Fruit fly (Drosophila melanogaster) whole organism, wandering third instar larva: Measurements from ENCODE around the gene Pde6.

Source experiments
- Abd-B ChIP-seq: fragments of >200 bp; optimal IDR thresholded peaks from 2 replicates; lab custom pipeline; 2017; ENCODE audit warnings: missing biosample characterization, missing genetic modification characterization
- CG32264 ChIP-seq: fragments of 200-800 bp; sonication (Bioruptor generic); optimal IDR thresholded peaks from 2 replicates; lab custom pipeline; 2016; ENCODE audit warnings: missing biosample characterization, missing genetic modification characterization
- CG9705 ChIP-seq: fragments of 200-800 bp; sonication (Bioruptor generic); optimal IDR thresholded peaks from 2 replicates; lab custom pipeline; 2018; ENCODE audit warnings: missing biosample characterization, mild to moderate bottlenecking, missing genetic modification characterization
- Dfd ChIP-seq: fragments of >200 bp; optimal IDR thresholded peaks from 2 replicates; lab custom pipeline; 2017; ENCODE audit warnings: missing biosample characterization, missing genetic modification characterization
- Dif ChIP-seq: fragments of 200-275, 200-300 bp; sonication (Bioruptor generic); optimal IDR thresholded peaks from 2 replicates; lab custom pipeline; 2018; ENCODE audit warnings: missing biosample characterization, missing genetic modification characterization; ENCODE audit not compliant: partially characterized antibody
- GATAd ChIP-seq: sonication (Bioruptor generic); optimal IDR thresholded peaks from 2 replicates; lab custom pipeline; 2016; ENCODE audit warnings: missing biosample characterization, missing genetic modification characterization
- HLH106 ChIP-seq: fragments of 200-800 bp; optimal IDR thresholded peaks from 3 replicates; lab custom pipeline; 2019; ENCODE audit warnings: missing biosample characterization, mild to moderate bottlenecking, missing genetic modification characterization, moderate library complexity
- Hnf4 ChIP-seq: fragments of 200-800 bp; sonication (Bioruptor generic); optimal IDR thresholded peaks from 2 replicates; lab custom pipeline; 2016; ENCODE audit warnings: missing biosample characterization, mild to moderate bottlenecking, missing genetic modification characterization
- Hr78 ChIP-seq: fragments of >200 bp; optimal IDR thresholded peaks from 2 replicates; lab custom pipeline; 2017; ENCODE audit warnings: missing biosample characterization, missing genetic modification characterization
- Hr83 ChIP-seq: fragments of 200-300 bp; sonication (Bioruptor generic); optimal IDR thresholded peaks from 2 replicates; lab custom pipeline; 2016; ENCODE audit warnings: missing biosample characterization, mild to moderate bottlenecking, missing genetic modification characterization, moderate library complexity; ENCODE audit not compliant: poor library complexity, severe bottlenecking
- Jra ChIP-seq: sonication (Bioruptor generic); optimal IDR thresholded peaks from 2 replicates; lab custom pipeline; 2016; ENCODE audit warnings: missing biosample characterization, missing genetic modification characterization
- Mio ChIP-seq: sonication (Bioruptor generic); optimal IDR thresholded peaks from 2 replicates; lab custom pipeline; 2016; ENCODE audit warnings: missing biosample characterization, missing genetic modification characterization
- Myc ChIP-seq: fragments of >200 bp; optimal IDR thresholded peaks from 2 replicates; lab custom pipeline; 2017
- OdsH ChIP-seq: fragments of 200-800 bp; sonication (Bioruptor generic); optimal IDR thresholded peaks from 2 replicates; lab custom pipeline; 2016; ENCODE audit warnings: missing biosample characterization, mild to moderate bottlenecking, missing genetic modification characterization
- Rel ChIP-seq, 2 experiments: fragments of 200-800 bp; sonication (Bioruptor generic) in 1 of 2; optimal IDR thresholded peaks; 2 replicates in 1 of 2; 3 replicates in 1 of 2; lab custom pipeline; 2016 to 2019; ENCODE audit warnings: mild to moderate bottlenecking in 2 of 2, missing biosample characterization in 2 of 2, missing genetic modification characterization in 2 of 2, moderate library complexity in 1 of 2
- Sp1 ChIP-seq: fragments of 200-800 bp; sonication (Bioruptor generic); optimal IDR thresholded peaks from 3 replicates; lab custom pipeline; 2019; ENCODE audit warnings: missing biosample characterization, mild to moderate bottlenecking, missing genetic modification characterization, moderate library complexity
- Vsx2 ChIP-seq: fragments of 200-300, 225-300 bp; sonication (Bioruptor generic); optimal IDR thresholded peaks from 2 replicates; lab custom pipeline; 2018; ENCODE audit warnings: missing biosample characterization, missing genetic modification characterization; ENCODE audit not compliant: partially characterized antibody
- br ChIP-seq: fragments of 200-800 bp; sonication (Bioruptor generic); optimal IDR thresholded peaks from 2 replicates; lab custom pipeline; 2016; ENCODE audit warnings: missing biosample characterization, missing genetic modification characterization
- brk ChIP-seq: fragments of 200-800 bp; sonication (Bioruptor generic); optimal IDR thresholded peaks from 2 replicates; lab custom pipeline; 2016; ENCODE audit warnings: missing biosample characterization, mild to moderate bottlenecking, missing genetic modification characterization
- dmrt93B ChIP-seq: fragments of 200-800 bp; sonication (Bioruptor generic); optimal IDR thresholded peaks from 2 replicates; lab custom pipeline; 2018; ENCODE audit warnings: missing biosample characterization, mild to moderate bottlenecking, missing genetic modification characterization
- dsf ChIP-seq: sonication (Bioruptor generic); optimal IDR thresholded peaks from 2 replicates; lab custom pipeline; 2016; ENCODE audit warnings: missing biosample characterization, missing genetic modification characterization, borderline replicate concordance
- ey ChIP-seq: fragments of 200-800 bp; sonication (Bioruptor generic); optimal IDR thresholded peaks from 2 replicates; lab custom pipeline; 2016; ENCODE audit warnings: missing biosample characterization, missing genetic modification characterization
- foxo ChIP-seq, 2 experiments: fragments of 200-800 bp; sonication (Bioruptor generic); optimal IDR thresholded peaks; 2 replicates in 1 of 2; 3 replicates in 1 of 2; lab custom pipeline; 2016 to 2017; ENCODE audit warnings: missing biosample characterization in 2 of 2, missing genetic modification characterization in 2 of 2
- fru ChIP-seq: fragments of 200-800 bp; sonication (Bioruptor generic); optimal IDR thresholded peaks from 3 replicates; lab custom pipeline; 2016; ENCODE audit warnings: missing biosample characterization, mild to moderate bottlenecking, missing genetic modification characterization
- h ChIP-seq: fragments of 200-800 bp; sonication (Bioruptor generic); optimal IDR thresholded peaks from 3 replicates; lab custom pipeline; 2016; ENCODE audit warnings: missing biosample characterization, mild to moderate bottlenecking, missing genetic modification characterization
- jim ChIP-seq: fragments of 175-275, 200-325 bp; sonication (Bioruptor generic); optimal IDR thresholded peaks from 2 replicates; lab custom pipeline; 2016; ENCODE audit warnings: missing biosample characterization, mild to moderate bottlenecking, missing genetic modification characterization
- lola ChIP-seq: fragments of >200 bp; optimal IDR thresholded peaks from 2 replicates; lab custom pipeline; 2017; ENCODE audit warnings: missing biosample characterization, missing genetic modification characterization
- pan ChIP-seq: fragments of >200 bp; optimal IDR thresholded peaks from 2 replicates; lab custom pipeline; 2017
- psq ChIP-seq: fragments of 200-800 bp; sonication (Bioruptor generic); optimal IDR thresholded peaks from 3 replicates; lab custom pipeline; 2017; ENCODE audit warnings: missing biosample characterization, mild to moderate bottlenecking, missing genetic modification characterization, moderate library complexity
- rgr ChIP-seq: fragments of 200-800 bp; sonication (Bioruptor generic); optimal IDR thresholded peaks from 3 replicates; lab custom pipeline; 2016; ENCODE audit warnings: missing biosample characterization, mild to moderate bottlenecking, missing genetic modification characterization
- sage ChIP-seq: fragments of 200-800 bp; sonication (Bioruptor generic); optimal IDR thresholded peaks from 2 replicates; lab custom pipeline; 2016; ENCODE audit warnings: missing biosample characterization, mild to moderate bottlenecking, missing genetic modification characterization
- sv ChIP-seq: fragments of 200-800 bp; sonication (Bioruptor generic); optimal IDR thresholded peaks from 3 replicates; lab custom pipeline; 2016; ENCODE audit warnings: missing biosample characterization, missing genetic modification characterization
- tai ChIP-seq: sonication (Bioruptor generic); optimal IDR thresholded peaks from 2 replicates; lab custom pipeline; 2016; ENCODE audit warnings: missing biosample characterization, missing genetic modification characterization
- usp ChIP-seq: fragments of >200 bp; optimal IDR thresholded peaks from 2 replicates; lab custom pipeline; 2017; ENCODE audit warnings: missing biosample characterization, missing genetic modification characterization
- woc ChIP-seq: sonication (Bioruptor generic); optimal IDR thresholded peaks from 2 replicates; lab custom pipeline; 2016; ENCODE audit warnings: missing biosample characterization, mild to moderate bottlenecking, missing genetic modification characterization

Gene Pde6

DNA sequence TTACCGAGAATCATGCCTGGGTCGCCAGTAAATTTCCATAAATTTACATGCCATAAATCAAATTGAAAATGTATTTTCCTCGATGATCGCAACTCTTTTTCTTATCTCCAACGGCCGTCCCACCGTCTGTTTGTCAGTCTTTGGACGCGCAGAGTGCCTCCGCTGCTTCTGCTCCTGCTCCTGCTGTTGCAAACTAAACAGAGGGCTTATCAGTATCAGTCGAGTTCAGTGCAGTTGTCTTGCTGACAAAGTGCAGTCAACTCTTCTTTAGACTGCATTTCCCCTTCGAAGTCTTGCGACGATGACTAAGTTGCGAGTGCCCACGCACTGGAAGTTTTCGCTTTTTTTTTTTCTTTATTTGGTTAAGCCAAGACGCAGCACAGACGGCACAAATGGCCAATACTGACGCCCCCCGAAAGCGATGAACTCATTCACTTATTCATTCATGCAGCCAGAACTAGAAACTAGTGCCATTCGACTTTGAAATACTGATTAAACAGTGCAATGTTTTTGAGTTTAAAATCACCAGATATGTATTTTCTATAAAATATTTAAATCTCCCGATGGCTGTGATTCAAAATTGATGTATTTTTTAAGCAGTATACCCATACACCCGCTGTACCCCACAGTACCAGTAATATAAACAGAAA lies 83.9 kb downstream of the Pde6 start:
- no peak for TF ChIP-seq woc (GFP tag; lab: Kevin White, UChicago)
- no peak for TF ChIP-seq Hnf4 (GFP tag; lab: Kevin White, UChicago)
- TF ChIP-seq Hr83 (GFP tag; lab: Kevin White, UChicago): no peak
- TF ChIP-seq fru (GFP tag; lab: Kevin White, UChicago): no peak
- TF ChIP-seq pan (lab: Kevin White, UChicago): no peak
- TF ChIP-seq Rel (GFP tag; optimal IDR thresholded peaks at IDR 0.05; lab: Kevin White, UChicago): no peak
- no peak for TF ChIP-seq Rel (tag; optimal IDR thresholded peaks at IDR 0.05; lab: Kevin White, UChicago)

DNA sequence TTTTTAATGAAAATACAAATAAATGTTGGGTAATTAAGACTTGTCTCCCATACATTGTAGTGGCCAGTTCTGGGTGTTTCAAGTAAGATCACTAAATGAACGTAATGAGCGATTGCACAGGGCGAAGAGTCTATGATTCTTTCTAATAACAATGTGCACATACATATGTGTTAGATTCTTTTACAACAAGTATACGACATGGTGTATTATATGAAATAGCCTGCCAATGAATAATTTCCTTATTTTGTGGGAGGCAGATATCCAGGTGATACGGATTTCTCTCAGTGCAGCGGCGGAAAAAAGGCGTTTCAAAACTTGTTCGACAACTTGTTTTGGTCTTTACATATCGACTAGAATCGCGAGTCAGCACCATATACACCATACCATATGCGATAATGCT lies 84.5 kb downstream of the Pde6 start:
- TF ChIP-seq lola (GFP tag; lab: Kevin White, UChicago) (no peak), Hnf4 (GFP tag; lab: Kevin White, UChicago) (no peak), HLH106 (tag; lab: Kevin White, UChicago) (peak; percentile 30), Abd-B (GFP tag; lab: Kevin White, UChicago) (no peak), pan (lab: Kevin White, UChicago) (no peak), brk (GFP tag; lab: Kevin White, UChicago) (no peak), br (peak; percentile 7), ey (GFP tag; lab: Kevin White, UChicago) (peak; percentile 59), h (peak; percentile 32), Hr83 (GFP tag; lab: Kevin White, UChicago) (no peak), sv (GFP tag; lab: Kevin White, UChicago) (peak; percentile 29), CG32264 (GFP tag; lab: Kevin White, UChicago) (no peak), jim (GFP tag; lab: Kevin White, UChicago) (no peak), dsf (GFP tag; lab: Kevin White, UChicago) (no peak), CG9705 (GFP tag; lab: Kevin White, UChicago) (no peak), Rel (GFP tag; optimal IDR thresholded peaks at IDR 0.05; lab: Kevin White, UChicago) (no peak), Rel (tag; optimal IDR thresholded peaks at IDR 0.05; lab: Kevin White, UChicago) (no peak), Myc (lab: Kevin White, UChicago) (no peak), Dif (no peak), rgr (GFP tag; lab: Kevin White, UChicago) (peak; percentile 50), Sp1 (GFP tag; lab: Kevin White, UChicago) (no peak), Vsx2 (no peak), Mio (no peak), sage (GFP tag; lab: Kevin White, UChicago) (no peak), psq (GFP tag; lab: Kevin White, UChicago) (peak; percentile 2), Dfd (GFP tag; lab: Kevin White, UChicago) (no peak), OdsH (GFP tag; lab: Kevin White, UChicago) (peak; percentile 36), woc (GFP tag; lab: Kevin White, UChicago) (no peak), dmrt93B (GFP tag; lab: Kevin White, UChicago) (no peak), Hr78 (no peak), tai (no peak), foxo (GFP tag; optimal IDR thresholded peaks at IDR 0.05; lab: Kevin White, UChicago) (peak in 1 of 2 experiments; percentile 63), GATAd (GFP tag; lab: Kevin White, UChicago) (no peak), fru (GFP tag; lab: Kevin White, UChicago) (peak; percentile 41), usp (GFP tag; lab: Kevin White, UChicago) (no peak), Jra (GFP tag; lab: Kevin White, UChicago) (no peak)

DNA sequence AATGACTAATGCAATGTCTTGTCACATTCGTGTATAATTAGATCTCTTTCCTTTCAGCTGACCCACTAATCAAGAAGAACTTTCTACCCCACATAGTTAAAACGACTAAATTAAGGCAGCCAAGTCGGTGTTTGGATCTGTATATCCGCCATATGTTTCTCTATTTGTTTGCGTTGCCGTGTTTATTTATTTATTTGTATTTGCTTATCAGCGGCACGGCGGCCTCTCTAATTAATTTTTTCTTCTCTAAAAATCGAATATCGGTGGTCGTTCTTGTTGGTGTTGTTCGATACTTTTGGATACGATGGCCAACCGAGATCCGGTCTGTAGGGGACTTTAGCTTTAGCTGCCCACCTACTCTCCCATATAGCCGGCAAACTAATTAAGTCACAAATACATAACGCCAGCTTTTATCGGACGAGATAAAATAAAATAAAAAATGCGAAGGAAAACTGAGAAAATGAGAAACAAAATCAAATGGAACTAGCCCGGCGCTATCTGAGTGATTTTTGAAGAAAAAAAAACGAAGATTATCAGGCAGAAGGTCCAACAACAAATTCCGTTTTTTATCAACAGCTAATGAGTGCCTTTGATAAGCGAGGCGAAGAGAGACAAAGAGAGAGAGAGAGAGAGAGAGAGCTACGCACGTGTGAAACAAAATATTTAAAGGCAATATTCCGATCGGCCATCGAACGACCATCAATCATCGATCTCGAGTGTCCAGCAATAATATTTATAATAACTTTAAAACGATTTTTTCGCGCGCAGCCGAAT lies 85.3 kb downstream of the Pde6 start:
- TF ChIP-seq ey (GFP tag; lab: Kevin White, UChicago) (no peak), usp (GFP tag; lab: Kevin White, UChicago) (no peak), sv (GFP tag; lab: Kevin White, UChicago) (no peak), Dif (peak; percentile 29), CG32264 (GFP tag; lab: Kevin White, UChicago) (no peak)
